Worm (Caenorhabditis elegans) whole organism, mixed stage, embryonic: ENCODE results near the gene nhr-159.

Source experiments
- M03D4.4 ChIP-seq: sonication (generic microtip); optimal IDR thresholded peaks from 2 replicates; lab custom pipeline; 2017; ENCODE audit warnings: mild to moderate bottlenecking, missing genetic modification characterization, missing compliant biosample characterization
- bed-3 ChIP-seq: fragments of 200-800 bp; sonication (Bioruptor generic); optimal IDR thresholded peaks from 3 replicates; lab custom pipeline; 2018; ENCODE audit warnings: mild to moderate bottlenecking, missing genetic modification characterization, moderate library complexity, missing compliant biosample characterization
- blmp-1 ChIP-seq: fragments of 150-350 bp; optimal IDR thresholded peaks from 2 replicates; lab custom pipeline; 2014; ENCODE audit warnings: missing biosample characterization, missing genetic modification characterization
- ceh-39 ChIP-seq: fragments of 150-350 bp; optimal IDR thresholded peaks from 2 replicates; lab custom pipeline; 2014; ENCODE audit warnings: missing biosample characterization, missing genetic modification characterization
- ceh-43 ChIP-seq: fragments of 200-800 bp; sonication (Bioruptor generic); optimal IDR thresholded peaks from 2 replicates; lab custom pipeline; 2018; ENCODE audit warnings: mild to moderate bottlenecking, missing genetic modification characterization, moderate library complexity, missing compliant biosample characterization
- ces-1 ChIP-seq: fragments of 150-350 bp; optimal IDR thresholded peaks from 2 replicates; lab custom pipeline; 2014; ENCODE audit warnings: missing biosample characterization, missing genetic modification reagents, missing genetic modification characterization
- cnd-1 ChIP-seq: fragments of 200-800 bp; sonication (Bioruptor generic); optimal IDR thresholded peaks from 2 replicates; lab custom pipeline; 2018; ENCODE audit warnings: mild to moderate bottlenecking, missing genetic modification characterization, missing compliant biosample characterization
- drap-1 ChIP-seq: fragments of 200-800 bp; sonication (Bioruptor generic); optimal IDR thresholded peaks from 3 replicates; lab custom pipeline; 2018; ENCODE audit warnings: mild to moderate bottlenecking, missing genetic modification characterization, missing compliant biosample characterization
- elt-3 ChIP-seq: fragments of 150-350 bp; optimal IDR thresholded peaks from 2 replicates; lab custom pipeline; 2014; ENCODE audit warnings: missing biosample characterization, missing genetic modification characterization
- flh-1 ChIP-seq: fragments of 200-800 bp; sonication (Bioruptor generic); optimal IDR thresholded peaks from 2 replicates; lab custom pipeline; 2018; ENCODE audit warnings: mild to moderate bottlenecking, missing genetic modification characterization, moderate library complexity, missing compliant biosample characterization
- ham-2 ChIP-seq: fragments of 200-800 bp; sonication (Bioruptor generic); optimal IDR thresholded peaks from 2 replicates; lab custom pipeline; 2018; ENCODE audit warnings: mild to moderate bottlenecking, missing genetic modification characterization, missing compliant biosample characterization
- lin-13 ChIP-seq: fragments of 150-350 bp; optimal IDR thresholded peaks from 2 replicates; lab custom pipeline; 2014; ENCODE audit warnings: missing biosample characterization, missing genetic modification characterization
- lin-32 ChIP-seq: fragments of 200-800 bp; sonication (Bioruptor generic); optimal IDR thresholded peaks from 2 replicates; lab custom pipeline; 2018; ENCODE audit warnings: mild to moderate bottlenecking, missing genetic modification characterization, missing compliant biosample characterization
- lsy-2 ChIP-seq: fragments of 150-350 bp; optimal IDR thresholded peaks from 2 replicates; lab custom pipeline; 2014; ENCODE audit warnings: missing biosample characterization, missing genetic modification characterization
- mab-5 ChIP-seq: fragments of 150-350 bp; optimal IDR thresholded peaks from 2 replicates; lab custom pipeline; 2014; ENCODE audit warnings: missing biosample characterization, missing genetic modification characterization
- mep-1 ChIP-seq: fragments of 150-350 bp; optimal IDR thresholded peaks from 2 replicates; lab custom pipeline; 2017; ENCODE audit warnings: missing biosample characterization, missing genetic modification reagents, missing genetic modification characterization, inconsistent platforms
- mls-2 ChIP-seq: sonication (generic microtip); optimal IDR thresholded peaks from 2 replicates; lab custom pipeline; 2016; ENCODE audit warnings: mild to moderate bottlenecking, missing genetic modification characterization, moderate library complexity, missing compliant biosample characterization
- nhr-12 ChIP-seq: fragments of 150-350 bp; optimal IDR thresholded peaks from 2 replicates; lab custom pipeline; 2014; ENCODE audit warnings: missing biosample characterization, missing genetic modification characterization
- nhr-2 ChIP-seq: fragments of 150-350 bp; optimal IDR thresholded peaks from 2 replicates; lab custom pipeline; 2014; ENCODE audit warnings: missing biosample characterization, missing genetic modification characterization
- nhr-237 ChIP-seq: fragments of 150-350 bp; optimal IDR thresholded peaks from 2 replicates; lab custom pipeline; 2014; ENCODE audit warnings: missing biosample characterization, missing genetic modification characterization
- nhr-28 ChIP-seq: fragments of 150-350 bp; optimal IDR thresholded peaks from 2 replicates; lab custom pipeline; 2014; ENCODE audit warnings: missing biosample characterization, missing genetic modification characterization
- nhr-76 ChIP-seq: sonication (generic microtip); optimal IDR thresholded peaks from 2 replicates; lab custom pipeline; 2017; ENCODE audit warnings: missing biosample characterization, missing genetic modification characterization
- pha-4 ChIP-seq: fragments of 150-350 bp; optimal IDR thresholded peaks from 2 replicates; lab custom pipeline; 2018; ENCODE audit warnings: missing biosample characterization, missing genetic modification reagents, missing genetic modification characterization
- sem-2 ChIP-seq: fragments of 200-800 bp; sonication (Bioruptor generic); optimal IDR thresholded peaks from 2 replicates; lab custom pipeline; 2018; ENCODE audit warnings: mild to moderate bottlenecking, missing genetic modification characterization, missing compliant biosample characterization
- sptf-1 ChIP-seq: sonication (generic microtip); optimal IDR thresholded peaks from 2 replicates; lab custom pipeline; 2017; ENCODE audit warnings: mild to moderate bottlenecking, missing genetic modification characterization, moderate library complexity, missing compliant biosample characterization
- tbx-8 ChIP-seq: fragments of 200-800 bp; sonication (Bioruptor generic); optimal IDR thresholded peaks from 2 replicates; lab custom pipeline; 2018; ENCODE audit warnings: mild to moderate bottlenecking, missing genetic modification characterization, moderate library complexity, missing compliant biosample characterization
- unc-120 ChIP-seq: sonication (generic microtip); optimal IDR thresholded peaks from 2 replicates; lab custom pipeline; 2017; ENCODE audit warnings: missing genetic modification characterization, missing compliant biosample characterization; ENCODE audit not compliant: poor library complexity, severe bottlenecking
- unc-39 ChIP-seq: fragments of 150-350 bp; optimal IDR thresholded peaks from 2 replicates; lab custom pipeline; 2014; ENCODE audit warnings: missing biosample characterization, missing genetic modification characterization
- unc-62 ChIP-seq: fragments of 150-350 bp; optimal IDR thresholded peaks from 2 replicates; lab custom pipeline; 2014; ENCODE audit warnings: missing biosample characterization, missing genetic modification reagents, missing genetic modification characterization
- zip-8 ChIP-seq: fragments of 150-350 bp; optimal IDR thresholded peaks from 2 replicates; lab custom pipeline; 2014; ENCODE audit warnings: missing biosample characterization, missing genetic modification characterization
- ztf-11 ChIP-seq: fragments of 150-350 bp; optimal IDR thresholded peaks from 2 replicates; lab custom pipeline; 2014; ENCODE audit warnings: missing biosample characterization, missing genetic modification characterization

nhr-159 gene

DNA sequence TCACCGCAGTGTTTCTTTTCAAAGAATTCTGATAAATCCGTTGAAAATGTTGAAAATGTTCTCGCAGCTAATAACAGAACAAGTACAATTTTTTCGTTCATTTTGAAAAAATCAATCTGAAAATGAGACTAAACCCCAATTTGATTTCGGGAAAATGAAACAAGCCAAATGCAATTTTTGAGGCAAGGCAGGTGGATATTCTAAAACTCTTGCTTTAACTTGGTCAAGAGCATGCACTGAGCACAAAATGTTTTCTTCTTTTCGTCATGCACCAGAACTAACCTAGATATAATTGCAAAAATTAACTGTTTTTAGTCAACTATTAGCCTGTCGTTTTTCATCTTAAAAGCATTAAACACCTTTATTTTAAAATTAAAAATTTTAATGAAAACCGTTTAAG lies 22.0 kb upstream of the nhr-159 start, which contains the start of gene irld-22:
Gene irld-22 (minus strand): TSS at position 101 of the 400 bp plus-strand sequence.
- TF ChIP-seq sptf-1 (no peak), nhr-12 (tag; lab: Kevin White, UChicago) (no peak), nhr-237 (tag; lab: Kevin White, UChicago) (no peak), ceh-43 (GFP tag; lab: Kevin White, UChicago) (no peak), zip-8 (no peak), drap-1 (GFP tag; lab: Kevin White, UChicago) (no peak), cnd-1 (tag; lab: Kevin White, UChicago) (no peak), lsy-2 (tag; lab: Kevin White, UChicago) (no peak), M03D4.4 (tag; lab: Kevin White, UChicago) (no peak), ceh-39 (tag; lab: Kevin White, UChicago) (no peak), tbx-8 (GFP tag; lab: Kevin White, UChicago) (no peak), blmp-1 (tag; lab: Kevin White, UChicago) (no peak), ces-1 (GFP tag; lab: Kevin White, UChicago) (no peak), ham-2 (no peak), mls-2 (no peak), lin-13 (tag; lab: Kevin White, UChicago) (no peak), lin-32 (GFP tag; lab: Kevin White, UChicago) (no peak)
- TF ChIP-seq, all 35 proteins: peak for 0

DNA sequence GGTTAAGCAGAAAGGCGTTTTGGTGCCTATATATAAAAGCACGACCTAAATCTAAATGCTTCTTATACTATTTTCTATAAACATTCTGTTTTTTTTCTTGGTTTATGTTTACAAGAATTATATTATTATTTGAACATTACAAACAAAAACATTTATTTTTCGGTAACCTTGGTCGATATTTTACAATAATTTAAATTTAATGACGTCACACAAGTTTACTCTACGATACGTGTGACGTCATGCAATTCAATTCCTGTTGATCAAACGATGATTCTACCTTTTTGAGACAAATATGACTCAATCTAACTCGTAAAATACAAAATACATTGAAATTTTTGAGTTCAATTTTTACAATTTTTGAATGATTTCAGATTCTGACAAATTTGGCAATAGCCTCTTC lies 17.9 kb upstream of the nhr-159 start:
- TF ChIP-seq zip-8 = peak; percentile 99
- TF ChIP-seq ztf-11 (tag; lab: Kevin White, UChicago) = no peak

DNA sequence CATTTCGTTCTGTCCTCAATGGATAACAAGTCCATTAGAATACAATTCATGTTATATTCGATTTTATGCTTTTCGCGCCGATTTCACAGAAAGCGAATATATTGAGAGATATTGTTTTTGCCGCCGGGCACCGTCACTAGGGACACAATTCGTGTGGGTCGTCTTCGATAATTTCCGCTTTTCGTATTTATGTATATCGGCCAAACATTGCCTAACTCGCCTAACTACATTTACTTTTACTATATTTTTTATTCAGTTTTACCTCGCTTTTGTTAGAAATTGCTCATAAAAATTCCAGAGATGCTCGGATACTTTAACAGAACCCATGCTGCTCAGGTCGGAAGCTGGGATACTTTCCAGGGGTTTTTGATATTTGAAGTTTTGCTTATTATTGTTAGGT lies 16.5 kb upstream of the nhr-159 start, which contains the start of gene sre-9:
Gene sre-9 (plus strand): TSS at position 301 of the 400 bp plus-strand sequence.
- TF ChIP-seq unc-120 (tag; lab: Kevin White, UChicago) = no peak
- TF ChIP-seq drap-1 (GFP tag; lab: Kevin White, UChicago) = no peak
- no peak for TF ChIP-seq lsy-2 (tag; lab: Kevin White, UChicago)
- no peak for TF ChIP-seq ham-2
- no peak for TF ChIP-seq ceh-43 (GFP tag; lab: Kevin White, UChicago)
- no peak for TF ChIP-seq lin-32 (GFP tag; lab: Kevin White, UChicago)
- no peak for TF ChIP-seq unc-62 (GFP tag; lab: Kevin White, UChicago)
- TF ChIP-seq mab-5 (tag; lab: Kevin White, UChicago) = no peak
- TF ChIP-seq bed-3 = no peak
- no peak for TF ChIP-seq lin-13 (tag; lab: Kevin White, UChicago)
- no peak for TF ChIP-seq tbx-8 (GFP tag; lab: Kevin White, UChicago)
- no peak for TF ChIP-seq ztf-11 (tag; lab: Kevin White, UChicago)
- TF ChIP-seq elt-3 (tag; lab: Kevin White, UChicago) = no peak
- TF ChIP-seq ceh-39 (tag; lab: Kevin White, UChicago) = no peak
- no peak for TF ChIP-seq pha-4 (tag; lab: Kevin White, UChicago)
- TF ChIP-seq sptf-1 = no peak
- no peak for TF ChIP-seq sem-2
- TF ChIP-seq, all 35 proteins: peak for 0

DNA sequence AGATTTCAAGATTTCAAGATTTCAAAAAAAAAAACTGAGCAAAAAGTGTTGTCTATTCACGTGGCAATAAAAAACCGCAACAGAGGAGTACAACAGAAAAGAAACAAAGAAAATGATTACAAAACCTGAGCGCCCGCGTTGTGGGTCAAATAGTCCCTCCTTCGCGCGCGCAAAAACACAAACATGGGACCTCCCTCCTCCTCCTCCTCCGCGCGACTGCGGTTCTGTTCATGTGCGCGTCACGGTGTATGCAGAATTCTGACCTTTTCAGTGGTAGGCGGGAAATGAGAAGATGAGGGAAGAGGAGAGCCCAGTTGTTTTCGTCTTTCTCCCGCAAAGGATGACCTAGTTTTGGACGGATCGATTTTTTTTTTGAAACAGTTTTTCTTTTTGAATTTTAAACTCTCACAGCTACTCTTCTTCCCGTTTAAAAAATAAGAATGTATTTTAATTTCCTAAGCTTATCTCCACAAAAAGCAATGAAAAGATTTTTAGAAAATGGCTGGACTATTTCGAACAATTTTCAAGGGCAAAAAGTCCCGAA lies 14.3 kb upstream of the nhr-159 start, which contains the start of gene C17E7.4:
Gene C17E7.4 (plus strand): TSS at position 494 of the 544 bp plus-strand sequence.
- no peak for TF ChIP-seq elt-3 (tag; lab: Kevin White, UChicago)
- no peak for TF ChIP-seq bed-3
- TF ChIP-seq mep-1 (tag; lab: Kevin White, UChicago) = no peak
- no peak for TF ChIP-seq mls-2
- TF ChIP-seq zip-8 = no peak
- no peak for TF ChIP-seq flh-1 (GFP tag; lab: Kevin White, UChicago)
- TF ChIP-seq tbx-8 (GFP tag; lab: Kevin White, UChicago) = no peak
- TF ChIP-seq lin-32 (GFP tag; lab: Kevin White, UChicago) = no peak
- no peak for TF ChIP-seq nhr-2 (tag; lab: Kevin White, UChicago)
- TF ChIP-seq nhr-76 = no peak
- no peak for TF ChIP-seq lin-13 (tag; lab: Kevin White, UChicago)
- no peak for TF ChIP-seq blmp-1 (tag; lab: Kevin White, UChicago)
- TF ChIP-seq unc-39 (tag; lab: Kevin White, UChicago) = no peak
- no peak for TF ChIP-seq unc-120 (tag; lab: Kevin White, UChicago)
- TF ChIP-seq ceh-43 (GFP tag; lab: Kevin White, UChicago) = no peak
- no peak for TF ChIP-seq unc-62 (GFP tag; lab: Kevin White, UChicago)
- no peak for TF ChIP-seq nhr-28 (tag; lab: Kevin White, UChicago)
- TF ChIP-seq ces-1 (GFP tag; lab: Kevin White, UChicago) = no peak
- TF ChIP-seq cnd-1 (tag; lab: Kevin White, UChicago) = no peak
- no peak for TF ChIP-seq ztf-11 (tag; lab: Kevin White, UChicago)
